Fruit fly (Drosophila melanogaster) whole organism: ENCODE results near the gene CG11444.

Source experiments
- EcR ChIP-seq, 2 experiments: fragments of >200 bp; optimal IDR thresholded peaks; 2 replicates each; lab custom pipeline; 2017; ENCODE audit warnings: missing biosample characterization in 2 of 2, missing genetic modification characterization in 2 of 2, missing genetic modification reagents in 2 of 2
- pan ChIP-seq: fragments of >200 bp; optimal IDR thresholded peaks from 2 replicates; lab custom pipeline; 2017
- usp ChIP-seq: fragments of >200 bp; optimal IDR thresholded peaks from 2 replicates; lab custom pipeline; 2017; ENCODE audit warnings: missing biosample characterization, missing genetic modification characterization, mixed read lengths

DNA sequence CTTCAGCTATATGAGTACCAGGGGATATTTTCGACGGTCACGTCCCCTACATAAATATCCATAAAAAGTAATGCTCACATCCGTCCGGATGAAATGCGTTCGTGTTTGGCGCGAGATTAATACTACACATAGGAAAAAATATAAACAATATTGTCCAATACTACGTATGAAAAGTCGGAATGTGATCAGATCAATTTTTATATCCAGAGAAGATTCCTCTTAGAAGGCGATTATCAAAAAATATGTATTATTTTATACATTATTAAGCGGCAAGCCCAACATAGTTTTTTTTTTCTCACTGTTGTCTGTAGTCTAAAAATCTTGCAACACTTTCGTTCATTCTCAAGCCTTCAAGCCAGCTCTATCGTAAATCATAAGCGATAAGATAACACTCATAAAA is 19.8 kb upstream of the CG11444 start:
- TF ChIP-seq EcR (GFP tag; optimal IDR thresholded peaks at IDR 0.05; lab: Kevin White, UChicago) (no peak), usp (GFP tag; lab: Kevin White, UChicago) (no peak), pan (lab: Kevin White, UChicago) (no peak)
